Worm (Caenorhabditis elegans): ENCODE data around the gene F10G2.1.

DNA sequence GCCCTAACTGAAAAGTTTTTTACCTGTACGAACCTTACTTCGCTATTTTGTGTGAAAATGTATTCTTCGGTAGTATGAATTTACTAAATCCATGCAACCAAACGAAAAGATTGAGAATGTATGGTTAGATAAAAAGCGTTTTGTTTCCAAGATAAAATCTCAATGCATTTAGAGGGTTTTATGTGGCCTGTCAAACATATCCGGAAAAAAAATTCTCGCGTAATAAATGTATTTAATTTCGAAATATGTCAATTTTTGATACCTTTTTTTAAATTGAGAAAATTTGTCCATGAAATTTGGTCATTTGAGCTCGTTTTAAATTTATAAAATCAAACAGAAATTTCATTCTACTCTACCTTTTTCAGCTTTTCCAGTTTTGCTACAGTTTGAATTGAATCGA is 37.1 kb upstream of the F10G2.1 start, which contains the start of gene F07G11.4:
- TF ChIP-seq ztf-29 (GFP tag; IDR thresholded peaks at IDR 0.05) (no peak), tab-1 (GFP tag; IDR thresholded peaks at IDR 0.05) (no peak)

Data from whole organism, midembryonic.